Worm (Caenorhabditis elegans): Measurements from ENCODE around the gene D2096.6.

DNA sequence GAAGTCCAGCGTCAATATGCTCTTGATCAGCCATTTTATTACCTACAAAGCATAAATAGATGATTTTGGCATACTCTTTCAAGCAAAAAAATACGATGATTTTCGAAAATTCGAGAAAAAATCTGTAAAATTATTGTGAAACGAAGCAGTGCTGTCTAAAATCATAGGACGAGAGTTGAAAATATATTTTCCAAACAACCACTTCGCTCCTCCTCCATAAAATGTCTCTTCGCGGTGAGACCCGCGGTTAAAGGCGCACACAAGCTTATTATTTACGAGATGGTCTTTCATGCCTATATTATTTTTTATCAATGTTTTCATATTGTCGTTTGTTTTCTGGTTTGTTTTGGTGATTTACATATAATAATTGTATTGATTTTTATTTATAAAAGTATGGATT, 10.2 kb upstream of the D2096.6 start, which contains the start of gene nap-1:
- no peak for TF ChIP-seq ceh-36 (tag; optimal IDR thresholded peaks at IDR 0.05)
- no peak for TF ChIP-seq ama-1 (optimal IDR thresholded peaks at IDR 0.05)
- no peak for TF ChIP-seq tra-4 (tag; optimal IDR thresholded peaks at IDR 0.05)
- no peak for TF ChIP-seq B0310.2 (tag; optimal IDR thresholded peaks at IDR 0.05)
- no peak for TF ChIP-seq tbx-11 (GFP tag; IDR thresholded peaks at IDR 0.05)
- TF ChIP-seq flt-1 (GFP tag; IDR thresholded peaks at IDR 0.05) = no peak
- TF ChIP-seq hnd-1 (tag; optimal IDR thresholded peaks at IDR 0.05) = no peak
- no peak for TF ChIP-seq pes-1 (GFP tag; IDR thresholded peaks at IDR 0.05)
- TF ChIP-seq ets-7 (tag; optimal IDR thresholded peaks at IDR 0.05) = no peak
